Fruit fly (Drosophila melanogaster): ENCODE data around the gene CG13044.
A peak's percentile ranks its signal among the peaks of the same experiment; 100 is the strongest.

Gene CG13044

DNA sequence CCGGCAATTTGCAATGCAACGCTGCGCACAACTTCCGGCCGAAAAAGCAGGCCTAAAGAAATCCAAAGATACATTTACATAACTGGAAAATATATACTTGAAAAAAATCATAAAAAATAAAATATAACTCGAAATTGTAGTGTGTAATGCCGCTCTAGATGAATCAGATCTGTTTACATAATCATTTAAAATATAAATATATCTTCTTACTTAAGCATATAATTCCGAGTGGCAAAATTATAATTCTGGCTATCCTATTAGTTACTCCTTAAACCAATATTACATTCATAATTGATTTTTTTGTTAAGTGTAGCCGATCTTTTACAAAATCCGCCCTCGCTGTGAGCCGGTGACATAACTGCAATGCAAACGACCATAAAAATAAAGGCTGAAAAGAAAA is 36.5 kb upstream of the CG13044 start (continued):
- no peak for TF ChIP-seq CG6792 (GFP tag; optimal IDR thresholded peaks at IDR 0.05)
- no peak for TF ChIP-seq fkh (GFP tag; optimal IDR thresholded peaks at IDR 0.05)
- no peak for TF ChIP-seq CG32006 (GFP tag; optimal IDR thresholded peaks at IDR 0.05)
- peak; percentile 9 for TF ChIP-seq CG34406 (GFP tag; optimal IDR thresholded peaks at IDR 0.05)
- no peak for TF ChIP-seq CG6808 (GFP tag; optimal IDR thresholded peaks at IDR 0.05)
- no peak for TF ChIP-seq Met (GFP tag; optimal IDR thresholded peaks at IDR 0.05)
- TF ChIP-seq CG11902 (GFP tag; optimal IDR thresholded peaks at IDR 0.05) = no peak
- peak; percentile 81 for TF ChIP-seq Eip78C (GFP tag)
- no peak for TF ChIP-seq Hr39 (GFP tag; optimal IDR thresholded peaks at IDR 0.05)
- TF ChIP-seq svp (GFP tag) = no peak
- TF ChIP-seq Gug (GFP tag; IDR thresholded peaks at IDR 0.05) = no peak
- TF ChIP-seq CG11294 (GFP tag; IDR thresholded peaks at IDR 0.05) = no peak
- TF ChIP-seq CG8319 (GFP tag; optimal IDR thresholded peaks at IDR 0.05) = no peak
- TF ChIP-seq CG4318 (GFP tag; optimal IDR thresholded peaks at IDR 0.05) = peak; percentile 28
- no peak for TF ChIP-seq net (GFP tag; optimal IDR thresholded peaks at IDR 0.05)
- TF ChIP-seq eg (GFP tag; IDR thresholded peaks at IDR 0.05) = peak; percentile 31; the same call in 1 of the 3 replicates
- no peak for TF ChIP-seq CG31627 (GFP tag; optimal IDR thresholded peaks at IDR 0.05)
- no peak for TF ChIP-seq dac (GFP tag; optimal IDR thresholded peaks at IDR 0.05)
- no peak for TF ChIP-seq Sox15 (GFP tag; optimal IDR thresholded peaks at IDR 0.05)
- TF ChIP-seq Eip93F (GFP tag; optimal IDR thresholded peaks at IDR 0.05) = no peak
- TF ChIP-seq acj6 (GFP tag; optimal IDR thresholded peaks at IDR 0.05) = no peak
- TF ChIP-seq achi (GFP tag; optimal IDR thresholded peaks at IDR 0.05) = no peak
- peak; percentile 74 for TF ChIP-seq CG8119 (GFP tag; IDR thresholded peaks at IDR 0.05)
- no peak for TF ChIP-seq Lpt (GFP tag; optimal IDR thresholded peaks at IDR 0.05)
- TF ChIP-seq salr (GFP tag; optimal IDR thresholded peaks at IDR 0.05) = peak in 1 of 2 experiments; percentile 15
- TF ChIP-seq Hr4 (GFP tag; optimal IDR thresholded peaks at IDR 0.05) = peak; percentile 64
- TF ChIP-seq lz (GFP tag; optimal IDR thresholded peaks at IDR 0.05) = no peak
- no peak for TF ChIP-seq Hr38 (GFP tag; optimal IDR thresholded peaks at IDR 0.05)
- no peak for TF ChIP-seq CG16779 (tag; optimal IDR thresholded peaks at IDR 0.05)
- TF ChIP-seq topi (GFP tag; optimal IDR thresholded peaks at IDR 0.05) = no peak
- no peak for TF ChIP-seq esn (GFP tag; optimal IDR thresholded peaks at IDR 0.05)
- no peak for TF ChIP-seq vri (GFP tag; optimal IDR thresholded peaks at IDR 0.05)
- TF ChIP-seq pdm3 (GFP tag; optimal IDR thresholded peaks at IDR 0.05) = no peak
- TF ChIP-seq Ets21C (GFP tag; optimal IDR thresholded peaks at IDR 0.05) = no peak
- TF ChIP-seq OdsH (GFP tag; optimal IDR thresholded peaks at IDR 0.05) = no peak
- TF ChIP-seq Sox102F (GFP tag; optimal IDR thresholded peaks at IDR 0.05) = no peak
- no peak for TF ChIP-seq cyc (GFP tag; optimal IDR thresholded peaks at IDR 0.05)
- TF ChIP-seq CG10669 (GFP tag; optimal IDR thresholded peaks at IDR 0.05) = no peak
- TF ChIP-seq Blimp-1 (GFP tag; optimal IDR thresholded peaks at IDR 0.05) = no peak
- TF ChIP-seq CG3919 (GFP tag; optimal IDR thresholded peaks at IDR 0.05) = no peak
- TF ChIP-seq Sox14 (GFP tag; optimal IDR thresholded peaks at IDR 0.05) = no peak
- no peak for TF ChIP-seq dsx (GFP tag; optimal IDR thresholded peaks at IDR 0.05; ENCODE audit: poor library complexity, severe bottlenecking)
- no peak for TF ChIP-seq CG6854 (GFP tag; optimal IDR thresholded peaks at IDR 0.05)
- no peak for TF ChIP-seq CG8632 (GFP tag; optimal IDR thresholded peaks at IDR 0.05)

DNA sequence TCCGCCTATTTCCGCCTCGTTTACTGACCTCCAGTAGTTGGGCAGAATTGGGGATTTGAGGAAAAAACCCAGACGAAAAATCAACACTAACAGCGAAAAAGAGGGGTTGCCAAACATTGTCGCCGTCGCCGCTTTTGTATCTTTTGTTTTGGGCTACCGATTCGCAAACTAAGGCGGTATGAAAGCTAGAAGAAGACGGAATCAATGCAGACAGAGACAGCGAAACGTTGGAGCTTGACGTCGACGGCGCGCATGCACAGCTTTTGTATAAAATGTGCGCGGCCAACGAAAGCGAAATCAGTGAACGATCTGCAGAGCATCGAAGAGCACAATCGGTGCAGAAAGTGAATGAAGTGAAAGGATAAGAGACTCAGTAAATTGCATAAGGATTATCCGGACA is 35.7 kb upstream of the CG13044 start, which contains the start of gene CG4998:
Gene CG4998 (plus strand): TSS at position 301 of the 400 bp plus-strand sequence.
- TF ChIP-seq Blimp-1 (GFP tag; optimal IDR thresholded peaks at IDR 0.05) (peak; percentile 75), CG6276 (GFP tag; optimal IDR thresholded peaks at IDR 0.05) (no peak)

Data from whole organism, prepupa.